Fruit fly (Drosophila melanogaster) Kc167 (cell line): Measurements from ENCODE around the gene CG13931.

Source experiments
- Myc ChIP-seq: fragments of >200 bp; optimal IDR thresholded peaks from 2 replicates; lab custom pipeline; 2017; ENCODE audit warnings: missing external identifiers
- Sin3A ChIP-seq: fragments of >200 bp; optimal IDR thresholded peaks from 2 replicates; lab custom pipeline; 2018; ENCODE audit warnings: missing external identifiers
- h ChIP-seq: fragments of >200 bp; optimal IDR thresholded peaks from 3 replicates; lab custom pipeline; 2018; ENCODE audit warnings: missing external identifiers
- insv ChIP-seq: fragments of >200 bp; optimal IDR thresholded peaks from 3 replicates; lab custom pipeline; 2018; ENCODE audit warnings: missing external identifiers
- psq ChIP-seq: fragments of >200 bp; optimal IDR thresholded peaks from 2 replicates; lab custom pipeline; 2017; ENCODE audit warnings: missing external identifiers
- ttk ChIP-seq: sonication (Bioruptor generic); optimal IDR thresholded peaks from 2 replicates; lab custom pipeline; 2017; ENCODE audit warnings: missing external identifiers

- TF ChIP-seq psq (no peak), h (no peak), ttk (lab: Kevin White, UChicago) (no peak), insv (lab: Kevin White, UChicago) (no peak), Sin3A (lab: Kevin White, UChicago) (no peak), Myc (lab: Kevin White, UChicago) (no peak)
Observed at dm6 chr3L:1692122-1692786, 10.0 kb downstream of the CG13931 start.
